Worm (Caenorhabditis elegans) whole organism, L3 larva: Measurements from ENCODE around the gene sul-2.

Experiments used
- R02D3.7 ChIP-seq: fragments of 150-350 bp; optimal IDR thresholded peaks from 2 replicates; lab custom pipeline; 2014; ENCODE audit warnings: missing biosample characterization, missing genetic modification characterization
- elt-1 ChIP-seq: fragments of 150-350 bp; optimal IDR thresholded peaks from 2 replicates; lab custom pipeline; 2014; ENCODE audit warnings: missing biosample characterization, missing genetic modification characterization
- fkh-10 ChIP-seq: sonication (generic microtip); optimal IDR thresholded peaks from 2 replicates; lab custom pipeline; 2017; ENCODE audit warnings: missing biosample characterization, missing genetic modification reagents, missing genetic modification characterization
- fos-1 ChIP-seq: fragments of 150-350 bp; optimal IDR thresholded peaks from 2 replicates; lab custom pipeline; 2014; ENCODE audit warnings: missing biosample characterization, missing genetic modification characterization
- jun-1 ChIP-seq: fragments of 150-350 bp; optimal IDR thresholded peaks from 2 replicates; lab custom pipeline; 2014; ENCODE audit warnings: missing biosample characterization, missing genetic modification reagents, missing genetic modification characterization
- lin-15B ChIP-seq: fragments of 150-350 bp; optimal IDR thresholded peaks from 2 replicates; lab custom pipeline; 2014; ENCODE audit warnings: missing biosample characterization, missing genetic modification characterization
- nhr-77 ChIP-seq: fragments of 150-350 bp; optimal IDR thresholded peaks from 2 replicates; lab custom pipeline; 2014; ENCODE audit warnings: missing biosample characterization, missing genetic modification characterization
- snpc-4 ChIP-seq: fragments of 150-350 bp; optimal IDR thresholded peaks from 2 replicates; lab custom pipeline; 2014; ENCODE audit warnings: missing biosample characterization, missing genetic modification characterization
- unc-39 ChIP-seq: sonication (generic microtip); optimal IDR thresholded peaks from 4 replicates; lab custom pipeline; 2017; ENCODE audit warnings: missing biosample characterization, missing genetic modification characterization

- no peak for TF ChIP-seq elt-1 (tag; lab: Kevin White, UChicago)
- no peak for TF ChIP-seq snpc-4
- no peak for TF ChIP-seq nhr-77
- no peak for TF ChIP-seq fkh-10 (GFP tag; lab: Kevin White, UChicago)
- no peak for TF ChIP-seq unc-39 (tag; lab: Kevin White, UChicago)
- TF ChIP-seq jun-1 (tag; lab: Kevin White, UChicago), result no peak
- no peak for TF ChIP-seq R02D3.7 (tag; lab: Kevin White, UChicago)
- no peak for TF ChIP-seq fos-1
- no peak for TF ChIP-seq lin-15B (tag; lab: Kevin White, UChicago)
Observed at ce11 chrV:8129252-8129651, 28.3 kb upstream of the sul-2 start, which contains the start of gene spr-1.
